Fruit fly (Drosophila melanogaster): Measurements from ENCODE around the gene Rga.

Gene Rga

dm6 chr3R:5591398-5591853, 21.5 kb downstream of the Rga start, which contains the start of the genes noi and Vha26 (continued):
- TF ChIP-seq Hey (tag; optimal IDR thresholded peaks at IDR 0.05) = no peak
- peak; percentile 38 for TF ChIP-seq ind (GFP tag; optimal IDR thresholded peaks at IDR 0.05)
- no peak for TF ChIP-seq Eip74EF (GFP tag; optimal IDR thresholded peaks at IDR 0.05)
- peak; percentile 18 for TF ChIP-seq fd96Cb (tag; optimal IDR thresholded peaks at IDR 0.05)
- no peak for TF ChIP-seq ems (GFP tag; optimal IDR thresholded peaks at IDR 0.05)
- TF ChIP-seq mld (GFP tag; IDR thresholded peaks at IDR 0.05; ENCODE audit: partially characterized antibody) = no peak
- TF ChIP-seq inv (GFP tag; IDR thresholded peaks at IDR 0.05; ENCODE audit: partially characterized antibody) = peak; percentile 53; the same call in 1 of the 2 replicates
- no peak for TF ChIP-seq usp (GFP tag; optimal IDR thresholded peaks at IDR 0.05)
- peak; percentile 12 for TF ChIP-seq CG2875 (GFP tag; optimal IDR thresholded peaks at IDR 0.05)
- TF ChIP-seq CG4404 (GFP tag; IDR thresholded peaks at IDR 0.05) = no peak
- TF ChIP-seq CG7357 (GFP tag; IDR thresholded peaks at IDR 0.05) = peak; percentile 98
- no peak for TF ChIP-seq CG32772 (GFP tag; IDR thresholded peaks at IDR 0.05)
- TF ChIP-seq fru (optimal IDR thresholded peaks at IDR 0.05) = no peak
- no peak for TF ChIP-seq gt (GFP tag; IDR thresholded peaks at IDR 0.05)
- TF ChIP-seq Nf-YC (tag; optimal IDR thresholded peaks at IDR 0.05) = peak; percentile 57
- TF ChIP-seq gsb (GFP tag; IDR thresholded peaks at IDR 0.05) = no peak
- TF ChIP-seq ac (GFP tag; optimal IDR thresholded peaks at IDR 0.05) = no peak
- TF ChIP-seq CG10366 (GFP tag; IDR thresholded peaks at IDR 0.05) = no peak
- no peak for TF ChIP-seq en (GFP tag; optimal IDR thresholded peaks at IDR 0.05)
- TF ChIP-seq sima (GFP tag; optimal IDR thresholded peaks at IDR 0.05) = no peak
- no peak for TF ChIP-seq p53 (GFP tag; optimal IDR thresholded peaks at IDR 0.05)
- TF ChIP-seq CoRest (tag; optimal IDR thresholded peaks at IDR 0.05) = no peak
- peak; percentile 45 for TF ChIP-seq YL-1 (GFP tag; optimal IDR thresholded peaks at IDR 0.05)
- no peak for TF ChIP-seq CG10147 (GFP tag; optimal IDR thresholded peaks at IDR 0.05)
- TF ChIP-seq Optix (GFP tag; IDR thresholded peaks at IDR 0.05) = no peak
- TF ChIP-seq CG32767 (GFP tag; IDR thresholded peaks at IDR 0.05) = peak; percentile 40; the same call in 1 of the 2 replicates
- TF ChIP-seq CG4854 (GFP tag; optimal IDR thresholded peaks at IDR 0.05) = no peak
- TF ChIP-seq pfk (GFP tag; optimal IDR thresholded peaks at IDR 0.05) = peak; percentile 39
- peak in 1 of 2 experiments; percentile 87 for TF ChIP-seq crp (GFP tag; optimal IDR thresholded peaks at IDR 0.05)
- TF ChIP-seq CG11456 (GFP tag; IDR thresholded peaks at IDR 0.05) = no peak
- TF ChIP-seq CG33557 (GFP tag; optimal IDR thresholded peaks at IDR 0.05) = no peak
- TF ChIP-seq zfh1 (GFP tag; IDR thresholded peaks at IDR 0.05) = no peak; the same call in 2 of the 3 replicates
- TF ChIP-seq CG1647 (GFP tag; optimal IDR thresholded peaks at IDR 0.05) = no peak
- no peak for TF ChIP-seq odd (GFP tag; optimal IDR thresholded peaks at IDR 0.05)
- no peak for TF ChIP-seq exex (tag; optimal IDR thresholded peaks at IDR 0.05)
- no peak for TF ChIP-seq CG4282 (GFP tag; optimal IDR thresholded peaks at IDR 0.05)
- peak; percentile 23; the same call in 1 of the 3 replicates for TF ChIP-seq ci (GFP tag; IDR thresholded peaks at IDR 0.05)
- TF ChIP-seq Ravus (GFP tag; IDR thresholded peaks at IDR 0.05) = no peak
- TF ChIP-seq hth (optimal IDR thresholded peaks at IDR 0.05) = no peak
- TF ChIP-seq CG2678 (tag; optimal IDR thresholded peaks at IDR 0.05) = no peak
- TF ChIP-seq CG11504 (tag; optimal IDR thresholded peaks at IDR 0.05) = no peak
- TF ChIP-seq peb (GFP tag; IDR thresholded peaks at IDR 0.05) = no peak
- TF ChIP-seq CG18599 (GFP tag; optimal IDR thresholded peaks at IDR 0.05) = no peak
- no peak for TF ChIP-seq zen2 (GFP tag; IDR thresholded peaks at IDR 0.05; ENCODE audit: partially characterized antibody)
- peak; percentile 26 for TF ChIP-seq pho (GFP tag; optimal IDR thresholded peaks at IDR 0.05)
- TF ChIP-seq Taf1 (GFP tag; IDR thresholded peaks at IDR 0.05) = no peak
- no peak for TF ChIP-seq Oaz (GFP tag; IDR thresholded peaks at IDR 0.05)
- no peak for TF ChIP-seq CG11247 (GFP tag; IDR thresholded peaks at IDR 0.05)
- no peak for TF ChIP-seq Gsc (GFP tag; IDR thresholded peaks at IDR 0.05)
- TF ChIP-seq BtbVII (GFP tag; optimal IDR thresholded peaks at IDR 0.05) = no peak
- 0 out of 2 replicates have a peak, but pooled peaks have one; percentile 24 for TF ChIP-seq Adf1 (GFP tag; IDR thresholded peaks at IDR 0.05)
- TF ChIP-seq slp2 (GFP tag; optimal IDR thresholded peaks at IDR 0.05) = no peak

All from whole organism, embryonic.